Fruit fly (Drosophila melanogaster) whole organism, wandering third instar larva: ENCODE measurements around the gene CG33124.

Source experiments
- Abd-B ChIP-seq: fragments of >200 bp; optimal IDR thresholded peaks from 2 replicates; lab custom pipeline; 2017; ENCODE audit warnings: missing biosample characterization, missing genetic modification characterization
- CG32264 ChIP-seq: fragments of 200-800 bp; sonication (Bioruptor generic); optimal IDR thresholded peaks from 2 replicates; lab custom pipeline; 2016; ENCODE audit warnings: missing biosample characterization, missing genetic modification characterization
- CG9705 ChIP-seq: fragments of 200-800 bp; sonication (Bioruptor generic); optimal IDR thresholded peaks from 2 replicates; lab custom pipeline; 2018; ENCODE audit warnings: missing biosample characterization, mild to moderate bottlenecking, missing genetic modification characterization
- CrebA ChIP-seq: fragments of 200-800 bp; sonication (Bioruptor generic); optimal IDR thresholded peaks from 2 replicates; lab custom pipeline; 2016; ENCODE audit warnings: missing biosample characterization, mild to moderate bottlenecking, missing genetic modification characterization, borderline replicate concordance
- Dif ChIP-seq: fragments of 200-275, 200-300 bp; sonication (Bioruptor generic); optimal IDR thresholded peaks from 2 replicates; lab custom pipeline; 2018; ENCODE audit warnings: missing biosample characterization, missing genetic modification characterization; ENCODE audit not compliant: partially characterized antibody
- GATAd ChIP-seq: sonication (Bioruptor generic); optimal IDR thresholded peaks from 2 replicates; lab custom pipeline; 2016; ENCODE audit warnings: missing biosample characterization, missing genetic modification characterization
- Hr78 ChIP-seq: fragments of >200 bp; optimal IDR thresholded peaks from 2 replicates; lab custom pipeline; 2017; ENCODE audit warnings: missing biosample characterization, missing genetic modification characterization
- Hr83 ChIP-seq: fragments of 200-300 bp; sonication (Bioruptor generic); optimal IDR thresholded peaks from 2 replicates; lab custom pipeline; 2016; ENCODE audit warnings: missing biosample characterization, mild to moderate bottlenecking, missing genetic modification characterization, moderate library complexity; ENCODE audit not compliant: poor library complexity, severe bottlenecking
- Mio ChIP-seq: sonication (Bioruptor generic); optimal IDR thresholded peaks from 2 replicates; lab custom pipeline; 2016; ENCODE audit warnings: missing biosample characterization, missing genetic modification characterization
- Myc ChIP-seq: fragments of >200 bp; optimal IDR thresholded peaks from 2 replicates; lab custom pipeline; 2017
- N ChIP-seq: fragments of >200 bp; optimal IDR thresholded peaks from 2 replicates; lab custom pipeline; 2018; ENCODE audit warnings: missing biosample characterization, missing external identifiers, missing genetic modification characterization
- OdsH ChIP-seq: fragments of 200-800 bp; sonication (Bioruptor generic); optimal IDR thresholded peaks from 2 replicates; lab custom pipeline; 2016; ENCODE audit warnings: missing biosample characterization, mild to moderate bottlenecking, missing genetic modification characterization
- Rel ChIP-seq, 2 experiments: fragments of 200-800 bp; sonication (Bioruptor generic) in 1 of 2; optimal IDR thresholded peaks; 2 replicates in 1 of 2; 3 replicates in 1 of 2; lab custom pipeline; 2016 to 2019; ENCODE audit warnings: mild to moderate bottlenecking in 2 of 2, missing biosample characterization in 2 of 2, missing genetic modification characterization in 2 of 2, moderate library complexity in 1 of 2
- Vsx2 ChIP-seq: fragments of 200-300, 225-300 bp; sonication (Bioruptor generic); optimal IDR thresholded peaks from 2 replicates; lab custom pipeline; 2018; ENCODE audit warnings: missing biosample characterization, missing genetic modification characterization; ENCODE audit not compliant: partially characterized antibody
- brk ChIP-seq: fragments of 200-800 bp; sonication (Bioruptor generic); optimal IDR thresholded peaks from 2 replicates; lab custom pipeline; 2016; ENCODE audit warnings: missing biosample characterization, mild to moderate bottlenecking, missing genetic modification characterization
- dsf ChIP-seq: sonication (Bioruptor generic); optimal IDR thresholded peaks from 2 replicates; lab custom pipeline; 2016; ENCODE audit warnings: missing biosample characterization, missing genetic modification characterization, borderline replicate concordance
- ey ChIP-seq: fragments of 200-800 bp; sonication (Bioruptor generic); optimal IDR thresholded peaks from 2 replicates; lab custom pipeline; 2016; ENCODE audit warnings: missing biosample characterization, missing genetic modification characterization
- foxo ChIP-seq, 2 experiments: fragments of 200-800 bp; sonication (Bioruptor generic); optimal IDR thresholded peaks; 2 replicates in 1 of 2; 3 replicates in 1 of 2; lab custom pipeline; 2016 to 2017; ENCODE audit warnings: missing biosample characterization in 2 of 2, missing genetic modification characterization in 2 of 2
- fru ChIP-seq: fragments of 200-800 bp; sonication (Bioruptor generic); optimal IDR thresholded peaks from 3 replicates; lab custom pipeline; 2016; ENCODE audit warnings: missing biosample characterization, mild to moderate bottlenecking, missing genetic modification characterization
- h ChIP-seq: fragments of 200-800 bp; sonication (Bioruptor generic); optimal IDR thresholded peaks from 3 replicates; lab custom pipeline; 2016; ENCODE audit warnings: missing biosample characterization, mild to moderate bottlenecking, missing genetic modification characterization
- jim ChIP-seq: fragments of 175-275, 200-325 bp; sonication (Bioruptor generic); optimal IDR thresholded peaks from 2 replicates; lab custom pipeline; 2016; ENCODE audit warnings: missing biosample characterization, mild to moderate bottlenecking, missing genetic modification characterization
- lola ChIP-seq: fragments of >200 bp; optimal IDR thresholded peaks from 2 replicates; lab custom pipeline; 2017; ENCODE audit warnings: missing biosample characterization, missing genetic modification characterization
- pan ChIP-seq: fragments of >200 bp; optimal IDR thresholded peaks from 2 replicates; lab custom pipeline; 2017
- psq ChIP-seq: fragments of 200-800 bp; sonication (Bioruptor generic); optimal IDR thresholded peaks from 3 replicates; lab custom pipeline; 2017; ENCODE audit warnings: missing biosample characterization, mild to moderate bottlenecking, missing genetic modification characterization, moderate library complexity
- rgr ChIP-seq: fragments of 200-800 bp; sonication (Bioruptor generic); optimal IDR thresholded peaks from 3 replicates; lab custom pipeline; 2016; ENCODE audit warnings: missing biosample characterization, mild to moderate bottlenecking, missing genetic modification characterization
- sage ChIP-seq: fragments of 200-800 bp; sonication (Bioruptor generic); optimal IDR thresholded peaks from 2 replicates; lab custom pipeline; 2016; ENCODE audit warnings: missing biosample characterization, mild to moderate bottlenecking, missing genetic modification characterization
- sv ChIP-seq: fragments of 200-800 bp; sonication (Bioruptor generic); optimal IDR thresholded peaks from 3 replicates; lab custom pipeline; 2016; ENCODE audit warnings: missing biosample characterization, missing genetic modification characterization
- tai ChIP-seq: sonication (Bioruptor generic); optimal IDR thresholded peaks from 2 replicates; lab custom pipeline; 2016; ENCODE audit warnings: missing biosample characterization, missing genetic modification characterization
- usp ChIP-seq: fragments of >200 bp; optimal IDR thresholded peaks from 2 replicates; lab custom pipeline; 2017; ENCODE audit warnings: missing biosample characterization, missing genetic modification characterization
- woc ChIP-seq: sonication (Bioruptor generic); optimal IDR thresholded peaks from 2 replicates; lab custom pipeline; 2016; ENCODE audit warnings: missing biosample characterization, mild to moderate bottlenecking, missing genetic modification characterization

CG33124 gene

dm6 chr2L:2209002-2209401 is at the start of gene CG33124:
Gene CG33124, minus strand, starts transcription at chr2L:2209102.
- TF ChIP-seq sv (GFP tag; lab: Kevin White, UChicago) (no peak), usp (GFP tag; lab: Kevin White, UChicago) (no peak), brk (GFP tag; lab: Kevin White, UChicago) (no peak), sage (GFP tag; lab: Kevin White, UChicago) (no peak), h (no peak), N (GFP tag; lab: Kevin White, UChicago) (no peak), Hr78 (GFP tag; lab: Kevin White, UChicago) (no peak), OdsH (GFP tag; lab: Kevin White, UChicago) (no peak), tai (no peak), jim (GFP tag; lab: Kevin White, UChicago) (no peak), Rel (GFP tag; optimal IDR thresholded peaks at IDR 0.05; lab: Kevin White, UChicago) (no peak), Rel (tag; optimal IDR thresholded peaks at IDR 0.05; lab: Kevin White, UChicago) (no peak), CrebA (GFP tag; lab: Kevin White, UChicago) (no peak), Hr83 (GFP tag; lab: Kevin White, UChicago) (no peak), ey (GFP tag; lab: Kevin White, UChicago) (no peak), Mio (GFP tag; lab: Kevin White, UChicago) (no peak)

- TF ChIP-seq Vsx2 (no peak), Dif (GFP tag; lab: Kevin White, UChicago) (no peak), lola (GFP tag; lab: Kevin White, UChicago) (no peak), h (no peak)
These were observed 46.0 kb upstream of the CG33124 start, which contains the start of gene Send1 for dm6 chr2L:2254950-2255349. Gene Send1, minus strand, starts transcription at chr2L:2255050.

- TF ChIP-seq pan (lab: Kevin White, UChicago) = no peak
- TF ChIP-seq Hr78 (GFP tag; lab: Kevin White, UChicago) = no peak
- TF ChIP-seq ey (GFP tag; lab: Kevin White, UChicago) = no peak
- TF ChIP-seq OdsH (GFP tag; lab: Kevin White, UChicago) = no peak
- no peak for TF ChIP-seq lola (GFP tag; lab: Kevin White, UChicago)
- TF ChIP-seq dsf = no peak
- no peak for TF ChIP-seq tai
- no peak for TF ChIP-seq Rel (GFP tag; optimal IDR thresholded peaks at IDR 0.05; lab: Kevin White, UChicago)
- no peak for TF ChIP-seq Rel (tag; optimal IDR thresholded peaks at IDR 0.05; lab: Kevin White, UChicago)
- TF ChIP-seq Mio (GFP tag; lab: Kevin White, UChicago) = no peak
- TF ChIP-seq GATAd (GFP tag; lab: Kevin White, UChicago) = no peak
- no peak for TF ChIP-seq CG32264 (GFP tag; lab: Kevin White, UChicago)
- no peak for TF ChIP-seq foxo (GFP tag; optimal IDR thresholded peaks at IDR 0.05; lab: Kevin White, UChicago)
- TF ChIP-seq CrebA (GFP tag; lab: Kevin White, UChicago) = no peak
These were observed 43.8 kb upstream of the CG33124 start, which contains the start of gene CG17234 for dm6 chr2L:2252745-2253144. Gene CG17234, plus strand, starts transcription at chr2L:2253045.

DNA sequence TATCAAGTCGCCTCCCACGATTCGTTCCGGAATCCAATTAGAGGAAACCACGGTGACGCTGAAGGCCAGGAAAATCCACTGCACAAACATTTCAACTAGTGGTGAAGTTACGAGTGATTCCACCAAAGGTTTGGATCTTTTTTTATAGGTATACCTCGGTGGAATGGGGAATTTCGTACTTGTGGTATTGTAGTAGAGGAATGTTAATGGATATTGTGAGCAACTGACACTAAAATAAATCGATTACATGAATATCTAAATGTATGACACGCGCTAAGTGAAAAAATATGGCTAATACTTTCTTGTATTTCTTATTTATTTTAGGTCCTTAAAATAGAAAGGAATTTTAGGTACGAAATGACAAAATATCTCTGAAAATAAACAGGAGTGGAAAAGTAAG is 43.3 kb upstream of the CG33124 start, which contains the start of gene CG17239:
TSS of gene CG17239 (minus strand) at position 101 of the 400 bp plus-strand sequence.
- TF ChIP-seq sage (GFP tag; lab: Kevin White, UChicago) = no peak
- TF ChIP-seq ey (GFP tag; lab: Kevin White, UChicago) = no peak
- TF ChIP-seq Abd-B (GFP tag; lab: Kevin White, UChicago) = no peak
- TF ChIP-seq sv (GFP tag; lab: Kevin White, UChicago) = no peak
- no peak for TF ChIP-seq CG32264 (GFP tag; lab: Kevin White, UChicago)
- TF ChIP-seq CG9705 (GFP tag; lab: Kevin White, UChicago) = no peak
- no peak for TF ChIP-seq dsf
- TF ChIP-seq Mio (GFP tag; lab: Kevin White, UChicago) = no peak
- TF ChIP-seq foxo (GFP tag; optimal IDR thresholded peaks at IDR 0.05; lab: Kevin White, UChicago) = no peak
- no peak for TF ChIP-seq psq (GFP tag; lab: Kevin White, UChicago)

dm6 chr2L:2251175-2251574 is 42.3 kb upstream of the CG33124 start, which contains the start of gene Ser12:
Gene Ser12, minus strand, starts transcription at chr2L:2251275.
- TF ChIP-seq Mio (GFP tag; lab: Kevin White, UChicago) (no peak), dsf (no peak), psq (GFP tag; lab: Kevin White, UChicago) (no peak), fru (GFP tag; lab: Kevin White, UChicago) (no peak), Rel (GFP tag; optimal IDR thresholded peaks at IDR 0.05; lab: Kevin White, UChicago) (no peak), Rel (tag; optimal IDR thresholded peaks at IDR 0.05; lab: Kevin White, UChicago) (no peak), CG32264 (GFP tag; lab: Kevin White, UChicago) (no peak), brk (GFP tag; lab: Kevin White, UChicago) (no peak), rgr (GFP tag; lab: Kevin White, UChicago) (no peak), CG9705 (GFP tag; lab: Kevin White, UChicago) (no peak), Myc (no peak), N (GFP tag; lab: Kevin White, UChicago) (no peak), usp (GFP tag; lab: Kevin White, UChicago) (no peak), Hr83 (GFP tag; lab: Kevin White, UChicago) (no peak), Hr78 (GFP tag; lab: Kevin White, UChicago) (no peak), Abd-B (GFP tag; lab: Kevin White, UChicago) (no peak), foxo (GFP tag; optimal IDR thresholded peaks at IDR 0.05; lab: Kevin White, UChicago) (no peak), woc (no peak), sv (GFP tag; lab: Kevin White, UChicago) (no peak)
